Worm (Caenorhabditis elegans): ENCODE results near the gene tni-1.

Gene tni-1

ce11 chrX:11414837-11415550 lies 37.7 kb upstream of the tni-1 start, which contains the start of gene pek-1 (continued):
- TF ChIP-seq nhr-42 (GFP tag; IDR thresholded peaks at IDR 0.05) (no peak), zip-2 (tag; optimal IDR thresholded peaks at IDR 0.05) (no peak), lsy-2 (tag; optimal IDR thresholded peaks at IDR 0.05) (peak in 1 of 2 experiments; percentile 46), nhr-6 (tag; optimal IDR thresholded peaks at IDR 0.05) (no peak), lin-29 (GFP tag; IDR thresholded peaks at IDR 0.05) (no peak), Y105C5A.15 (GFP tag; IDR thresholded peaks at IDR 0.05) (no peak), zfp-3 (GFP tag; conservative IDR thresholded peaks at IDR 0.05) (no peak), mdt-29 (GFP tag; IDR thresholded peaks at IDR 0.05) (peak; percentile 77), daf-16 (GFP tag; optimal IDR thresholded peaks at IDR 0.05) (peak in 1 of 2 experiments; percentile 31), daf-16 (tag; optimal IDR thresholded peaks at IDR 0.05) (peak; percentile 55), pha-4 (GFP tag; IDR thresholded peaks at IDR 0.05) (no peak), pha-4 (tag; optimal IDR thresholded peaks at IDR 0.05) (no peak), lin-1 (GFP tag; IDR thresholded peaks at IDR 0.05) (peak; percentile 40; the same call in 1 of the 2 replicates), zag-1 (tag; optimal IDR thresholded peaks at IDR 0.05) (no peak), pqm-1 (tag; optimal IDR thresholded peaks at IDR 0.05) (no peak), cey-2 (tag; optimal IDR thresholded peaks at IDR 0.05; ENCODE audit: borderline replicate concordance, insufficient read depth) (no peak), attf-4 (tag; optimal IDR thresholded peaks at IDR 0.05) (no peak), nhr-25 (tag; optimal IDR thresholded peaks at IDR 0.05; ENCODE audit: borderline replicate concordance, insufficient read depth) (peak; percentile 39), dmd-9 (GFP tag; IDR thresholded peaks at IDR 0.05) (no peak), tra-1 (GFP tag; IDR thresholded peaks at IDR 0.05) (no peak; the same call in 1 of the 2 replicates), ceh-32 (tag; optimal IDR thresholded peaks at IDR 0.05; ENCODE audit: poor library complexity) (no peak), snpc-1.2 (GFP tag; IDR thresholded peaks at IDR 0.05) (no peak), nhr-48 (tag; optimal IDR thresholded peaks at IDR 0.05) (peak; percentile 47), zip-11 (GFP tag; IDR thresholded peaks at IDR 0.05) (no peak), skn-1 (tag; optimal IDR thresholded peaks at IDR 0.05) (no peak), mes-2 (tag; optimal IDR thresholded peaks at IDR 0.05; ENCODE audit: poor library complexity, severe bottlenecking) (peak; percentile 33), rbr-2 (tag; optimal IDR thresholded peaks at IDR 0.05) (no peak), hmg-1.1 (GFP tag; IDR thresholded peaks at IDR 0.05) (0 out of 2 replicates have a peak, but pooled peaks have one; percentile 11), mdl-1 (tag; optimal IDR thresholded peaks at IDR 0.05) (peak; percentile 60 to 94), nhr-77 (tag; optimal IDR thresholded peaks at IDR 0.05) (peak; percentile 3), F44E2.7 (GFP tag; IDR thresholded peaks at IDR 0.05) (no peak), dmd-6 (GFP tag; IDR thresholded peaks at IDR 0.05) (peak; percentile 50), hlh-30 (tag; optimal IDR thresholded peaks at IDR 0.05; ENCODE audit: insufficient read depth) (peak; percentile 80), aha-1 (tag) (peak; percentile 84), unc-130 (GFP tag; optimal IDR thresholded peaks at IDR 0.05) (no peak), madf-5 (GFP tag; IDR thresholded peaks at IDR 0.05) (no peak), T20F7.1 (GFP tag; optimal IDR thresholded peaks at IDR 0.05) (peak; percentile 4), ceh-44 (GFP tag; IDR thresholded peaks at IDR 0.05) (no peak), dve-1 (tag; optimal IDR thresholded peaks at IDR 0.05; ENCODE audit: insufficient read depth) (peak; percentile 60), arid-1 (GFP tag; conservative IDR thresholded peaks at IDR 0.05) (0 out of 2 replicates have a peak, but pooled peaks have one; percentile 16)

ce11 chrX:11411675-11412074 lies 34.4 kb upstream of the tni-1 start:
- TF ChIP-seq daf-16 (GFP tag; optimal IDR thresholded peaks at IDR 0.05) (no peak), daf-16 (tag; optimal IDR thresholded peaks at IDR 0.05) (no peak), R02D3.7 (tag; optimal IDR thresholded peaks at IDR 0.05) (no peak), hmg-1.1 (GFP tag; IDR thresholded peaks at IDR 0.05) (no peak), aha-1 (tag) (peak; percentile 92), lin-1 (GFP tag; IDR thresholded peaks at IDR 0.05) (no peak), mxl-2 (GFP tag; conservative IDR thresholded peaks at IDR 0.05) (no peak), ZK337.2 (GFP tag; IDR thresholded peaks at IDR 0.05) (no peak), unc-62 (GFP tag; optimal IDR thresholded peaks at IDR 0.05 in 1 of 2) (peak in 1 of 2 experiments; percentile 24), unc-62 (tag; optimal IDR thresholded peaks at IDR 0.05) (no peak), egl-43 (GFP tag; IDR thresholded peaks at IDR 0.05) (no peak)
